Fruit fly (Drosophila melanogaster) whole organism, embryonic: ENCODE data around the gene CecA1.
A peak's percentile ranks its signal among the peaks of the same experiment; 100 is the strongest.

ENCODE experiments used
- ATbp ChIP-seq: fragments of 200-800 bp; sonication (Bioruptor generic); optimal IDR thresholded peaks from 2 replicates; lab custom pipeline; 2017; ENCODE audit warnings: missing biosample characterization, mild to moderate bottlenecking, missing genetic modification characterization, missing genetic modification reagents
- Awh ChIP-seq: fragments of 200-800 bp; sonication (Bioruptor generic); IDR thresholded peaks from 2 replicates; pipeline ENCODE4, ENCODE4 v1.3.6; 2022; ENCODE audit warnings: missing biosample characterization, missing genetic modification characterization
- Bteb2 ChIP-seq: fragments of 200-800 bp; sonication (Bioruptor generic); optimal IDR thresholded peaks from 2 replicates; lab custom pipeline; 2016; ENCODE audit warnings: missing biosample characterization, missing genetic modification characterization
- CG10147 ChIP-seq: fragments of 200-800 bp; sonication (Bioruptor generic); optimal IDR thresholded peaks from 2 replicates; lab custom pipeline; 2019; ENCODE audit warnings: missing biosample characterization, mild to moderate bottlenecking, missing genetic modification characterization, moderate library complexity
- CG10543 ChIP-seq: fragments of 200-800 bp; sonication (Bioruptor generic); optimal IDR thresholded peaks from 3 replicates; lab custom pipeline; 2017; ENCODE audit warnings: missing biosample characterization, mild to moderate bottlenecking, missing genetic modification characterization, moderate library complexity
- CG10979 ChIP-seq: fragments of 200-800 bp; sonication (Bioruptor generic); optimal IDR thresholded peaks from 2 replicates; lab custom pipeline; 2018; ENCODE audit warnings: missing biosample characterization, mild to moderate bottlenecking, missing genetic modification characterization, moderate library complexity
- CG11247 ChIP-seq: fragments of 200-800 bp; sonication (Bioruptor generic); IDR thresholded peaks from 2 replicates; pipeline ENCODE4 v1.3.6; 2022; ENCODE audit warnings: missing biosample characterization, missing genetic modification characterization
- CG11696 ChIP-seq: fragments of 200-800 bp; sonication (Bioruptor generic); IDR thresholded peaks from 2 replicates; pipeline ENCODE4 v1.3.6; 2022; ENCODE audit warnings: missing biosample characterization, missing genetic modification characterization
- CG11723 ChIP-seq: fragments of 200-800 bp; sonication (Bioruptor generic); optimal IDR thresholded peaks from 2 replicates; lab custom pipeline; 2017; ENCODE audit warnings: missing biosample characterization, mild to moderate bottlenecking, missing genetic modification characterization
- CG12391 ChIP-seq: fragments of 200-800 bp; sonication (Bioruptor generic); optimal IDR thresholded peaks from 3 replicates; lab custom pipeline; 2018; ENCODE audit warnings: missing biosample characterization, mild to moderate bottlenecking, missing genetic modification characterization, moderate library complexity
- CG12659 ChIP-seq: fragments of 200-800 bp; sonication (Bioruptor generic); optimal IDR thresholded peaks from 3 replicates; lab custom pipeline; 2017; ENCODE audit warnings: mild to moderate bottlenecking, missing biosample characterization, missing genetic modification reagents, missing genetic modification characterization
- CG1529 ChIP-seq: fragments of 200-800 bp; sonication (Bioruptor generic); optimal IDR thresholded peaks from 3 replicates; lab custom pipeline; 2018; ENCODE audit warnings: missing biosample characterization, missing genetic modification characterization
- CG2889 ChIP-seq: fragments of 200-800 bp; sonication (Bioruptor generic); IDR thresholded peaks from 3 replicates; pipeline ENCODE4 v1.3.6; 2022; ENCODE audit warnings: missing biosample characterization, missing genetic modification characterization
- CG30431 ChIP-seq: fragments of 200-800 bp; sonication (Bioruptor generic); optimal IDR thresholded peaks from 2 replicates; lab custom pipeline; 2017; ENCODE audit warnings: missing biosample characterization, missing genetic modification characterization
- CG32532 ChIP-seq: fragments of 200-800 bp; sonication (Bioruptor generic); IDR thresholded peaks from 2 replicates; pipeline ENCODE4 v1.3.6; 2022; ENCODE audit warnings: missing biosample characterization, missing genetic modification characterization
- CG32772 ChIP-seq: fragments of 200-800 bp; sonication (Bioruptor generic); IDR thresholded peaks from 2 replicates; pipeline ENCODE4 v1.3.6; 2022; ENCODE audit warnings: missing biosample characterization, missing genetic modification characterization
- CG3847 ChIP-seq: fragments of 200-800 bp; sonication (Bioruptor generic); IDR thresholded peaks from 2 replicates; pipeline ENCODE4 v1.3.6; 2022; ENCODE audit warnings: missing biosample characterization, missing genetic modification characterization
- CG4707 ChIP-seq: fragments of 200-800 bp; sonication (Bioruptor generic); optimal IDR thresholded peaks from 2 replicates; lab custom pipeline; 2018; ENCODE audit warnings: missing biosample characterization, mild to moderate bottlenecking, missing genetic modification characterization, moderate library complexity
- CG6654 ChIP-seq: fragments of 200-800 bp; sonication (Bioruptor generic); optimal IDR thresholded peaks from 2 replicates; lab custom pipeline; 2017; ENCODE audit warnings: missing biosample characterization, mild to moderate bottlenecking, missing genetic modification characterization
- CG7786 ChIP-seq: fragments of 200-800 bp; sonication (Bioruptor generic); optimal IDR thresholded peaks from 2 replicates; lab custom pipeline; 2016; ENCODE audit warnings: missing biosample characterization, missing genetic modification characterization
- CHES-1-like ChIP-seq: fragments of 200-800 bp; sonication (Bioruptor generic); optimal IDR thresholded peaks from 2 replicates; lab custom pipeline; 2016; ENCODE audit warnings: missing biosample characterization, missing genetic modification characterization
- CoRest ChIP-seq: fragments of 200-800 bp; sonication (Bioruptor generic); optimal IDR thresholded peaks from 3 replicates; lab custom pipeline; 2018; ENCODE audit warnings: missing biosample characterization, mild to moderate bottlenecking, missing genetic modification characterization, moderate library complexity
- Meics ChIP-seq: fragments of 200-800 bp; sonication (Bioruptor generic); optimal IDR thresholded peaks from 2 replicates; lab custom pipeline; 2017; ENCODE audit warnings: missing biosample characterization, mild to moderate bottlenecking, missing genetic modification characterization
- Poxn ChIP-seq: fragments of 200-800 bp; sonication (Bioruptor generic); IDR thresholded peaks from 2 replicates; pipeline ENCODE4 v1.3.6; 2022; ENCODE audit warnings: missing biosample characterization, missing genetic modification characterization
- Rfx ChIP-seq: fragments of 200-800 bp; sonication (Bioruptor generic); IDR thresholded peaks from 2 replicates; pipeline ENCODE4 v1.3.6; 2022; ENCODE audit warnings: missing biosample characterization, missing genetic modification characterization
- Ssrp ChIP-seq: fragments of 200-800 bp; sonication (Bioruptor generic); optimal IDR thresholded peaks from 2 replicates; lab custom pipeline; 2018; ENCODE audit warnings: missing biosample characterization, mild to moderate bottlenecking, missing genetic modification characterization, moderate library complexity
- aop ChIP-seq: fragments of 200-800 bp; sonication (Bioruptor generic); IDR thresholded peaks from 2 replicates; pipeline ENCODE4 v1.3.6; 2022; ENCODE audit warnings: missing biosample characterization, missing genetic modification characterization
- bcd ChIP-seq: fragments of 200-800 bp; sonication (Bioruptor generic); optimal IDR thresholded peaks from 2 replicates; lab custom pipeline; 2017; ENCODE audit warnings: missing biosample characterization, mild to moderate bottlenecking, missing genetic modification characterization
- bigmax ChIP-seq: fragments of 200-800 bp; sonication (Bioruptor generic); optimal IDR thresholded peaks from 2 replicates; lab custom pipeline; 2018; ENCODE audit warnings: missing biosample characterization, mild to moderate bottlenecking, missing genetic modification characterization
- cg ChIP-seq: fragments of 200-800 bp; sonication (Bioruptor generic); optimal IDR thresholded peaks from 3 replicates; lab custom pipeline; 2019; ENCODE audit warnings: missing biosample characterization, mild to moderate bottlenecking, missing genetic modification characterization, moderate library complexity
- chif ChIP-seq, 2 experiments: fragments of 200-800 bp; sonication (Bioruptor generic); optimal IDR thresholded peaks; 3 replicates each; lab custom pipeline; 2016; ENCODE audit warnings: missing biosample characterization in 2 of 2, missing genetic modification characterization in 2 of 2
- chm ChIP-seq: fragments of 200-800 bp; sonication (Bioruptor generic); IDR thresholded peaks from 2 replicates; pipeline ENCODE4 v1.3.6; 2022; ENCODE audit warnings: missing biosample characterization, missing genetic modification characterization
- da ChIP-seq: fragments of 200-800 bp; sonication (Bioruptor generic); optimal IDR thresholded peaks from 2 replicates; lab custom pipeline; 2016; ENCODE audit warnings: missing biosample characterization, missing genetic modification characterization
- exex ChIP-seq: fragments of 200-800 bp; sonication (Bioruptor generic); optimal IDR thresholded peaks from 4 replicates; lab custom pipeline; 2018; ENCODE audit warnings: missing biosample characterization, mild to moderate bottlenecking, missing genetic modification characterization, moderate library complexity
- ftz-f1 ChIP-seq: fragments of 200-800 bp; sonication (Bioruptor generic); optimal IDR thresholded peaks from 2 replicates; lab custom pipeline; 2016; ENCODE audit warnings: missing biosample characterization, missing genetic modification characterization
- gce ChIP-seq: fragments of 200-800 bp; sonication (Bioruptor generic); IDR thresholded peaks from 3 replicates; pipeline ENCODE4 v1.3.6; 2022; ENCODE audit warnings: missing biosample characterization, missing genetic modification characterization
- gem ChIP-seq: fragments of 200-800 bp; sonication (Bioruptor generic); optimal IDR thresholded peaks from 2 replicates; lab custom pipeline; 2019; ENCODE audit warnings: missing biosample characterization, mild to moderate bottlenecking, missing genetic modification characterization, moderate library complexity
- h ChIP-seq: fragments of >200 bp; optimal IDR thresholded peaks from 2 replicates; lab custom pipeline; 2017
- kay ChIP-seq: fragments of 200-800 bp; sonication (Bioruptor generic); optimal IDR thresholded peaks from 2 replicates; lab custom pipeline; 2016; ENCODE audit warnings: missing biosample characterization, missing genetic modification characterization
- maf-S ChIP-seq: fragments of 200-800 bp; sonication (Bioruptor generic); optimal IDR thresholded peaks from 2 replicates; lab custom pipeline; 2016; ENCODE audit warnings: missing biosample characterization, missing genetic modification characterization
- mam ChIP-seq: fragments of 200-800 bp; sonication (Bioruptor generic); optimal IDR thresholded peaks from 3 replicates; lab custom pipeline; 2016; ENCODE audit warnings: missing biosample characterization, missing genetic modification characterization
- odd ChIP-seq: fragments of 200-800 bp; sonication (Bioruptor generic); optimal IDR thresholded peaks from 2 replicates; lab custom pipeline; 2017; ENCODE audit warnings: missing biosample characterization, mild to moderate bottlenecking, missing genetic modification characterization
- ranshi ChIP-seq: fragments of 200-800 bp; sonication (Bioruptor generic); IDR thresholded peaks from 2 replicates; pipeline ENCODE4 v1.3.6; 2022; ENCODE audit warnings: missing biosample characterization, missing genetic modification characterization
- rib ChIP-seq: fragments of 200-800 bp; sonication (Bioruptor generic); IDR thresholded peaks from 2 replicates; pipeline ENCODE4 v1.3.6; 2022; ENCODE audit warnings: missing biosample characterization, missing genetic modification characterization
- row ChIP-seq: fragments of 200-800 bp; sonication (Bioruptor generic); IDR thresholded peaks from 3 replicates; pipeline ENCODE4 v1.3.6; 2022; ENCODE audit warnings: missing biosample characterization, missing genetic modification characterization
- salm ChIP-seq: fragments of 200-800 bp; sonication (Bioruptor generic); optimal IDR thresholded peaks from 2 replicates; lab custom pipeline; 2018; ENCODE audit warnings: missing biosample characterization, mild to moderate bottlenecking, missing genetic modification characterization
- sim ChIP-seq: fragments of 200-800 bp; sonication (Bioruptor generic); IDR thresholded peaks from 2 replicates; pipeline ENCODE4 v1.3.6; 2022; ENCODE audit warnings: missing biosample characterization, missing genetic modification characterization
- sr ChIP-seq: fragments of 200-800 bp; sonication (Bioruptor generic); IDR thresholded peaks from 3 replicates; pipeline ENCODE4 v1.3.6; 2022; ENCODE audit warnings: missing biosample characterization, missing genetic modification characterization
- unc-4 ChIP-seq: fragments of 200-800 bp; sonication (Bioruptor generic); IDR thresholded peaks from 2 replicates; pipeline ENCODE4 v1.3.6; 2022; ENCODE audit warnings: missing biosample characterization, missing genetic modification characterization; ENCODE audit not compliant: partially characterized antibody
- wdn ChIP-seq: fragments of 200-800 bp; sonication (Bioruptor generic); IDR thresholded peaks from 2 replicates; pipeline ENCODE4 v1.3.6; 2022; ENCODE audit warnings: missing biosample characterization, missing genetic modification characterization
- yki ChIP-seq: fragments of >200 bp; optimal IDR thresholded peaks from 3 replicates; lab custom pipeline; 2018
- zfh1 ChIP-seq: fragments of 200-800 bp; sonication (Bioruptor generic); IDR thresholded peaks from 3 replicates; pipeline ENCODE4 v1.3.6; 2022; ENCODE audit warnings: missing biosample characterization, missing genetic modification characterization

The CecA1 gene

dm6 chr3R:30189836-30190235, 20.8 kb upstream of the CecA1 start (continued):
- TF ChIP-seq unc-4, result no peak
- peak; percentile 57; the same call in 1 of the 3 replicates for TF ChIP-seq sr (GFP tag; lab: Robert Waterston, UW)
- TF ChIP-seq zfh1 (GFP tag; lab: Robert Waterston, UW), result peak; percentile 81
- peak; percentile 54 to 70 for TF ChIP-seq chif (GFP tag; optimal IDR thresholded peaks at IDR 0.05; lab: Kevin White, UChicago)
- TF ChIP-seq CG32772 (GFP tag; lab: Robert Waterston, UW), result peak; percentile 79
- peak; percentile 52; the same call in 1 of the 2 replicates for TF ChIP-seq CG3847 (GFP tag; lab: Robert Waterston, UW)
- TF ChIP-seq CG30431 (GFP tag; lab: Kevin White, UChicago), result peak; percentile 64
- TF ChIP-seq gem (tag; lab: Kevin White, UChicago), result peak; percentile 83
- TF ChIP-seq Bteb2, result peak; percentile 4
- TF ChIP-seq da (GFP tag; lab: Kevin White, UChicago), result no peak
- TF ChIP-seq odd (GFP tag; lab: Kevin White, UChicago), result peak; percentile 60
- peak; percentile 77 for TF ChIP-seq row (GFP tag; lab: Robert Waterston, UW)
- peak; percentile 47 for TF ChIP-seq CG11723
- TF ChIP-seq CHES-1-like (GFP tag; lab: Kevin White, UChicago), result peak; percentile 21
- TF ChIP-seq CG11247 (GFP tag; lab: Robert Waterston, UW), result peak; percentile 67
- TF ChIP-seq CG10147, result peak; percentile 50
- no peak for TF ChIP-seq cg (GFP tag; lab: Kevin White, UChicago)
- peak; percentile 84 for TF ChIP-seq Rfx (GFP tag; lab: Robert Waterston, UW)
- peak; percentile 75 for TF ChIP-seq Ssrp
- peak; percentile 64 for TF ChIP-seq CG12391 (tag; lab: Kevin White, UChicago)
- peak; percentile 66; the same call in 1 of the 2 replicates for TF ChIP-seq aop
- TF ChIP-seq kay, result no peak
- TF ChIP-seq yki (lab: Kevin White, UChicago), result no peak
- peak; percentile 64 for TF ChIP-seq CG12659 (GFP tag; lab: Kevin White, UChicago)
- peak; percentile 75; the same call in 1 of the 3 replicates for TF ChIP-seq gce
- TF ChIP-seq wdn (GFP tag; lab: Robert Waterston, UW), result peak; percentile 41; the same call in 1 of the 2 replicates
- peak; percentile 39 for TF ChIP-seq maf-S
- peak; percentile 70 for TF ChIP-seq CoRest
- TF ChIP-seq Meics, result peak; percentile 66
- no peak for TF ChIP-seq bigmax (GFP tag; lab: Kevin White, UChicago)
- TF ChIP-seq CG2889, result 0 out of 3 replicates have a peak, but pooled peaks have one; percentile 36
- no peak for TF ChIP-seq rib
- no peak for TF ChIP-seq CG10543 (GFP tag; lab: Kevin White, UChicago)
- peak; percentile 15 for TF ChIP-seq exex (tag; lab: Kevin White, UChicago)
- peak; percentile 48 for TF ChIP-seq salm
- TF ChIP-seq CG1529 (GFP tag; lab: Kevin White, UChicago), result peak; percentile 57
- TF ChIP-seq bcd (GFP tag; lab: Kevin White, UChicago), result peak; percentile 72
- TF ChIP-seq mam (GFP tag; lab: Kevin White, UChicago), result peak; percentile 20
- peak; percentile 86 for TF ChIP-seq ranshi
- peak; percentile 75 for TF ChIP-seq sim
- peak; percentile 58 for TF ChIP-seq CG11696 (GFP tag; lab: Robert Waterston, UW)
- peak; percentile 74 for TF ChIP-seq CG10979
- TF ChIP-seq Poxn (GFP tag; lab: Robert Waterston, UW), result no peak
- TF ChIP-seq CG32532, result peak; percentile 77
- TF ChIP-seq CG7786 (GFP tag; lab: Kevin White, UChicago), result no peak
- no peak for TF ChIP-seq h (lab: Kevin White, UChicago)
- peak; percentile 20 for TF ChIP-seq CG6654 (GFP tag; lab: Kevin White, UChicago)
- peak; percentile 76 for TF ChIP-seq chm (GFP tag; lab: Robert Waterston, UW)
- TF ChIP-seq CG4707 (GFP tag; lab: Kevin White, UChicago), result peak; percentile 30
- peak; percentile 77 for TF ChIP-seq Awh (GFP tag; lab: Robert Waterston, UW)
- TF ChIP-seq ATbp, result peak; percentile 85
- TF ChIP-seq ftz-f1 (GFP tag; lab: Kevin White, UChicago), result no peak
